Fruit fly (Drosophila melanogaster): ENCODE data around the gene Smyd4-2.

The Smyd4-2 gene

DNA sequence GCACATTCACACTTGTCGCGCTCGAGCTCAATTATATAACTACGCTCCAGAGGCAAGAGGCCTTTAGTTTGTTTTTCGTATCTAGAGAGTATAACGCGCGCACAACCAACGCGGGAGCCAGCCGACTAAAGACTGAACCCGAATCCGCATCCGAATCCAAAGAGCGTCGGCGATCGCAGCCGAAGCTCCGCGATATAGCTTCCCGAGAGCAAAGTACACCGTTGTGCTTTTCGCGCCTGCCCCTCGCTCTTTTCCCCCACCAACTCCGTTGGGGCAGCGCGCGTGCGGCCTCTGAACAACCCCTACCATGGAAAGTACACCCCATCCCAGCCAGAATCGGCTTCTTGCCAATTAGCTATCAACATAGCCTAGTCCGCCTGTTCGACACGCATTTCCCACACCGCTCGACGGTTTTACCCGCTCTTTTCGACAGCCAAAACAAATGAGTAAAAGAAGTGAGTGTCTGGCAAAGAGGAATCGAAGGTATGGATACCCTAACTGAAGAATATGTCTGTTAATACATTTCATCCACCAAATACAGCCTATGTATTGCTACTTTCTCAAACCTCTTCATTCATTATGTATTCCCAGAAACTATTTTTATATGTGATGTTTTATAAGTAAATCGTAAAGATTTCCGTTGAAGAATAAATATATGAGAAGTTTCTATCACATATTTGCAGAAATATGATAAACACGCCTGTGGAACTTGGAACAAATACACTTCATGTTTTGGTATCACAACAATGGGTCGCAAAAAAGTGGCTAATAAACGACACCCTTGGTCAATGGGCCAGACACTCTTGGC, 7.0 kb upstream of the Smyd4-2 start (continued):
- TF ChIP-seq MESR4 (GFP tag; optimal IDR thresholded peaks at IDR 0.05) (no peak), lov (optimal IDR thresholded peaks at IDR 0.05) (no peak), lov (GFP tag; IDR thresholded peaks at IDR 0.05) (no peak), CG34422 (GFP tag; IDR thresholded peaks at IDR 0.05) (peak; percentile 51; the same call in 1 of the 3 replicates), Hand (GFP tag; optimal IDR thresholded peaks at IDR 0.05) (no peak), fru (optimal IDR thresholded peaks at IDR 0.05) (no peak), CG10543 (GFP tag; optimal IDR thresholded peaks at IDR 0.05) (peak; percentile 90), odd (GFP tag; optimal IDR thresholded peaks at IDR 0.05) (no peak), PHDP (tag; optimal IDR thresholded peaks at IDR 0.05) (peak; percentile 4), lbe (GFP tag; optimal IDR thresholded peaks at IDR 0.05) (peak; percentile 28), CG7556 (GFP tag; optimal IDR thresholded peaks at IDR 0.05) (peak; percentile 36), CG4404 (GFP tag; IDR thresholded peaks at IDR 0.05) (no peak), CG9876 (GFP tag; optimal IDR thresholded peaks at IDR 0.05) (no peak), fd102C (GFP tag; optimal IDR thresholded peaks at IDR 0.05) (no peak), CG14050 (GFP tag; IDR thresholded peaks at IDR 0.05) (no peak), CrebB (tag; optimal IDR thresholded peaks at IDR 0.05) (peak; percentile 3), CG12942 (GFP tag; optimal IDR thresholded peaks at IDR 0.05) (no peak), CG12299 (tag; optimal IDR thresholded peaks at IDR 0.05) (no peak), fd96Cb (tag; optimal IDR thresholded peaks at IDR 0.05) (no peak), MTF-1 (GFP tag; optimal IDR thresholded peaks at IDR 0.05; ENCODE audit: borderline replicate concordance) (peak; percentile 32), CG5953 (GFP tag; IDR thresholded peaks at IDR 0.05) (peak; percentile 34; the same call in 1 of the 2 replicates), Gug (GFP tag; IDR thresholded peaks at IDR 0.05) (no peak), abd-A (tag; optimal IDR thresholded peaks at IDR 0.05) (peak; percentile 2), Usf (GFP tag; optimal IDR thresholded peaks at IDR 0.05) (no peak), ems (GFP tag; optimal IDR thresholded peaks at IDR 0.05) (no peak), Sry-δ (GFP tag; optimal IDR thresholded peaks at IDR 0.05) (no peak), CG7786 (GFP tag; optimal IDR thresholded peaks at IDR 0.05) (peak; percentile 26), Stat92E (GFP tag; optimal IDR thresholded peaks at IDR 0.05) (no peak), CTCF (GFP tag; optimal IDR thresholded peaks at IDR 0.05) (no peak), dan (GFP tag; IDR thresholded peaks at IDR 0.05) (no peak), CG31224 (GFP tag; IDR thresholded peaks at IDR 0.05) (0 out of 2 replicates have a peak, but pooled peaks have one; percentile 47), CG10565 (GFP tag; optimal IDR thresholded peaks at IDR 0.05) (no peak), CG8281 (tag; optimal IDR thresholded peaks at IDR 0.05) (no peak), CG42726 (GFP tag; IDR thresholded peaks at IDR 0.05; ENCODE audit: partially characterized antibody) (peak; percentile 61; the same call in 1 of the 2 replicates), nom (GFP tag; optimal IDR thresholded peaks at IDR 0.05) (peak; percentile 100), CG15514 (GFP tag; optimal IDR thresholded peaks at IDR 0.05) (peak; percentile 66), sim (GFP tag; IDR thresholded peaks at IDR 0.05) (no peak), CG8089 (GFP tag; optimal IDR thresholded peaks at IDR 0.05) (no peak), ab (GFP tag; optimal IDR thresholded peaks at IDR 0.05) (no peak), Antp (GFP tag; optimal IDR thresholded peaks at IDR 0.05) (no peak), sna (GFP tag; IDR thresholded peaks at IDR 0.05; ENCODE audit: partially characterized antibody) (peak; percentile 45; the same call in 1 of the 2 replicates), tap (tag; optimal IDR thresholded peaks at IDR 0.05) (peak; percentile 8), btn (GFP tag; optimal IDR thresholded peaks at IDR 0.05) (no peak), NC2β (GFP tag; optimal IDR thresholded peaks at IDR 0.05) (no peak), CG17802 (tag; optimal IDR thresholded peaks at IDR 0.05) (no peak), CG7271 (tag; optimal IDR thresholded peaks at IDR 0.05) (no peak), chm (GFP tag; IDR thresholded peaks at IDR 0.05) (peak; percentile 47; the same call in 1 of the 2 replicates), shn (GFP tag; optimal IDR thresholded peaks at IDR 0.05) (no peak), CG12236 (GFP tag; optimal IDR thresholded peaks at IDR 0.05) (no peak), CG1832 (GFP tag; optimal IDR thresholded peaks at IDR 0.05) (no peak)
